Worm (Caenorhabditis elegans): Measurements from ENCODE around the gene arl-5.

The arl-5 gene

ce11 chrIII:9817087-9817612, 5.9 kb upstream of the arl-5 start, which contains the start of gene cnx-1 (continued):
- no peak for TF ChIP-seq lin-11 (tag; optimal IDR thresholded peaks at IDR 0.05)
- peak; percentile 50 for TF ChIP-seq nfya-1 (tag; optimal IDR thresholded peaks at IDR 0.05)

ce11 chrIII:9817894-9818293, 5.1 kb upstream of the arl-5 start:
- TF ChIP-seq rnt-1 (tag; optimal IDR thresholded peaks at IDR 0.05): no peak
- TF ChIP-seq T23F11.4 (GFP tag; optimal IDR thresholded peaks at IDR 0.05): no peak
- TF ChIP-seq C38D4.7 (GFP tag; optimal IDR thresholded peaks at IDR 0.05): no peak
- no peak for TF ChIP-seq nhr-11 (tag; optimal IDR thresholded peaks at IDR 0.05)
- TF ChIP-seq ceh-31 (tag; optimal IDR thresholded peaks at IDR 0.05): no peak
- no peak for TF ChIP-seq pha-2 (tag; optimal IDR thresholded peaks at IDR 0.05)
- TF ChIP-seq ceh-6 (GFP tag; optimal IDR thresholded peaks at IDR 0.05): no peak
- TF ChIP-seq ceh-2 (tag; optimal IDR thresholded peaks at IDR 0.05): no peak
- TF ChIP-seq fax-1 (tag; optimal IDR thresholded peaks at IDR 0.05): no peak
- no peak for TF ChIP-seq hlh-6 (tag; optimal IDR thresholded peaks at IDR 0.05)
- TF ChIP-seq npax-4 (tag; optimal IDR thresholded peaks at IDR 0.05): no peak
- no peak for TF ChIP-seq K09A11.1 (tag; optimal IDR thresholded peaks at IDR 0.05; ENCODE audit: insufficient read depth)
- no peak for TF ChIP-seq pat-9 (tag; optimal IDR thresholded peaks at IDR 0.05)
- TF ChIP-seq sox-2 (GFP tag; IDR thresholded peaks at IDR 0.05): no peak
- no peak for TF ChIP-seq ceh-24 (tag; optimal IDR thresholded peaks at IDR 0.05)

ce11 chrIII:9818763-9819162, 4.3 kb upstream of the arl-5 start, which contains the start of gene panl-3:
Gene panl-3 (plus strand): TSS chrIII:9819056.
- peak; percentile 16 for TF ChIP-seq nfya-1 (tag; optimal IDR thresholded peaks at IDR 0.05)
- peak; percentile 94 for TF ChIP-seq hlh-30 (tag; optimal IDR thresholded peaks at IDR 0.05; ENCODE audit: insufficient read depth)
- TF ChIP-seq lin-11 (tag; optimal IDR thresholded peaks at IDR 0.05): no peak
- TF ChIP-seq pros-1 (tag; optimal IDR thresholded peaks at IDR 0.05): peak; percentile 40
- TF ChIP-seq C08G9.2 (tag; optimal IDR thresholded peaks at IDR 0.05): peak; percentile 32
- peak; percentile 42 for TF ChIP-seq hlh-6 (tag; optimal IDR thresholded peaks at IDR 0.05)
- TF ChIP-seq hlh-13 (GFP tag; optimal IDR thresholded peaks at IDR 0.05): no peak
- peak; percentile 33 for TF ChIP-seq ceh-34 (tag; optimal IDR thresholded peaks at IDR 0.05)
- TF ChIP-seq tbx-2 (tag; optimal IDR thresholded peaks at IDR 0.05): peak; percentile 77
- peak; percentile 14 for TF ChIP-seq rnt-1 (tag; optimal IDR thresholded peaks at IDR 0.05)
- peak; percentile 41 for TF ChIP-seq ceh-31 (tag; optimal IDR thresholded peaks at IDR 0.05)
- TF ChIP-seq ceh-19 (GFP tag; optimal IDR thresholded peaks at IDR 0.05): no peak

ce11 chrIII:9823748-9824147, 706 bp downstream of the arl-5 start:
- TF ChIP-seq ets-4 (tag; optimal IDR thresholded peaks at IDR 0.05) (no peak), ttx-3 (tag; optimal IDR thresholded peaks at IDR 0.05) (no peak), ceh-18 (tag; optimal IDR thresholded peaks at IDR 0.05) (no peak), nhr-232 (tag; optimal IDR thresholded peaks at IDR 0.05) (no peak), fkh-6 (tag; optimal IDR thresholded peaks at IDR 0.05) (no peak), ceh-2 (tag; optimal IDR thresholded peaks at IDR 0.05) (no peak), K02D7.2 (tag; optimal IDR thresholded peaks at IDR 0.05) (no peak), hlh-8 (tag; optimal IDR thresholded peaks at IDR 0.05) (no peak), lin-11 (tag; optimal IDR thresholded peaks at IDR 0.05) (no peak), ceh-34 (tag; optimal IDR thresholded peaks at IDR 0.05) (no peak), unc-86 (tag; optimal IDR thresholded peaks at IDR 0.05) (no peak), sox-4 (tag; optimal IDR thresholded peaks at IDR 0.05) (no peak), ahr-1 (tag; optimal IDR thresholded peaks at IDR 0.05) (no peak), tbx-2 (tag; optimal IDR thresholded peaks at IDR 0.05) (no peak), pat-9 (tag; optimal IDR thresholded peaks at IDR 0.05) (no peak), nhr-11 (tag; optimal IDR thresholded peaks at IDR 0.05) (no peak), tbx-7 (tag; optimal IDR thresholded peaks at IDR 0.05) (no peak), ceh-48 (tag; optimal IDR thresholded peaks at IDR 0.05) (no peak), ceh-9 (tag; optimal IDR thresholded peaks at IDR 0.05) (no peak)

Measured in whole organism, late embryonic.